Fruit fly (Drosophila melanogaster) whole organism, embryonic: ENCODE results near the gene CG17660.

Experiments used
- CG12236 ChIP-seq: fragments of 200-800 bp; sonication (Bioruptor generic); optimal IDR thresholded peaks from 2 replicates; lab custom pipeline; 2016; ENCODE audit warnings: missing biosample characterization, missing genetic modification characterization
- CG12942 ChIP-seq: fragments of 200-800 bp; sonication (Bioruptor generic); optimal IDR thresholded peaks from 3 replicates; lab custom pipeline; 2016; ENCODE audit warnings: missing biosample characterization, missing genetic modification characterization
- CG14667 ChIP-seq: fragments of 200-800 bp; sonication (Bioruptor generic); IDR thresholded peaks from 2 replicates; pipeline ENCODE4 v1.3.6; 2022; ENCODE audit warnings: missing biosample characterization, missing genetic modification characterization
- CG15479 ChIP-seq: fragments of 200-800 bp; sonication (Bioruptor generic); optimal IDR thresholded peaks from 3 replicates; lab custom pipeline; 2019; ENCODE audit warnings: missing biosample characterization, mild to moderate bottlenecking, missing genetic modification characterization, moderate library complexity
- CG16779 ChIP-seq: fragments of 200-800 bp; sonication (Bioruptor generic); IDR thresholded peaks from 2 replicates; pipeline ENCODE4 v1.3.6; 2022; ENCODE audit warnings: missing biosample characterization, missing genetic modification characterization
- CG16815 ChIP-seq: fragments of 200-800 bp; sonication (Bioruptor generic); optimal IDR thresholded peaks from 3 replicates; lab custom pipeline; 2017; ENCODE audit warnings: missing biosample characterization, mild to moderate bottlenecking, missing genetic modification characterization
- CG1832 ChIP-seq: fragments of 200-800 bp; sonication (Bioruptor generic); optimal IDR thresholded peaks from 2 replicates; lab custom pipeline; 2017; ENCODE audit warnings: missing biosample characterization, mild to moderate bottlenecking, missing genetic modification characterization, inconsistent platforms
- CG18599 ChIP-seq: fragments of 200-800 bp; sonication (Bioruptor generic); optimal IDR thresholded peaks from 3 replicates; lab custom pipeline; 2017; ENCODE audit warnings: missing biosample characterization, missing genetic modification characterization, mild to moderate bottlenecking, moderate library complexity, missing genetic modification reagents
- CG3281 ChIP-seq: fragments of 200-800 bp; sonication (Bioruptor generic); optimal IDR thresholded peaks from 3 replicates; lab custom pipeline; 2017; ENCODE audit warnings: missing biosample characterization, mild to moderate bottlenecking, missing genetic modification characterization
- CG5245 ChIP-seq: fragments of 200-800 bp; sonication (Bioruptor generic); optimal IDR thresholded peaks from 3 replicates; lab custom pipeline; 2016; ENCODE audit warnings: missing biosample characterization, missing genetic modification characterization
- CG5953 ChIP-seq: fragments of 200-800 bp; sonication (Bioruptor generic); IDR thresholded peaks from 2 replicates; pipeline ENCODE4 v1.3.6; 2022; ENCODE audit warnings: missing biosample characterization, missing genetic modification characterization
- CG7357 ChIP-seq: fragments of 200-800 bp; sonication (Bioruptor generic); IDR thresholded peaks from 3 replicates; pipeline ENCODE4 v1.3.6; 2022; ENCODE audit warnings: missing biosample characterization, missing genetic modification characterization
- CG8388 ChIP-seq: fragments of 200-800 bp; sonication (Bioruptor generic); optimal IDR thresholded peaks from 2 replicates; lab custom pipeline; 2019; ENCODE audit warnings: missing biosample characterization, mild to moderate bottlenecking, missing genetic modification characterization, moderate library complexity
- CG9215 ChIP-seq: fragments of 200-800 bp; sonication (Bioruptor generic); IDR thresholded peaks from 2 replicates; pipeline ENCODE4 v1.3.6; 2022; ENCODE audit warnings: missing biosample characterization, missing genetic modification characterization
- CG9876 ChIP-seq: fragments of 200-800 bp; sonication (Bioruptor generic); optimal IDR thresholded peaks from 2 replicates; lab custom pipeline; 2016; ENCODE audit warnings: missing biosample characterization, missing genetic modification characterization
- CTCF ChIP-seq: fragments of 200-800 bp; sonication (Bioruptor generic); optimal IDR thresholded peaks from 2 replicates; lab custom pipeline; 2017; ENCODE audit warnings: missing biosample characterization, mild to moderate bottlenecking, missing genetic modification characterization, moderate library complexity
- D19B ChIP-seq: fragments of 200-800 bp; sonication (Bioruptor generic); optimal IDR thresholded peaks from 2 replicates; lab custom pipeline; 2017; ENCODE audit warnings: missing biosample characterization, mild to moderate bottlenecking, missing genetic modification characterization
- Dref ChIP-seq: fragments of 200-800 bp; sonication (Bioruptor generic); IDR thresholded peaks from 2 replicates; pipeline ENCODE4 v1.3.6; 2022; ENCODE audit warnings: missing biosample characterization, missing genetic modification characterization
- E2f2 ChIP-seq: fragments of 200-800 bp; sonication (Bioruptor generic); IDR thresholded peaks from 2 replicates; pipeline ENCODE4 v1.3.6; 2022; ENCODE audit warnings: missing biosample characterization, missing genetic modification characterization
- Hey ChIP-seq: fragments of 200-800 bp; sonication (Bioruptor generic); optimal IDR thresholded peaks from 3 replicates; lab custom pipeline; 2018; ENCODE audit warnings: missing biosample characterization, mild to moderate bottlenecking, missing genetic modification characterization
- NC2β ChIP-seq: fragments of 200-800 bp; sonication (Bioruptor generic); optimal IDR thresholded peaks from 2 replicates; lab custom pipeline; 2016; ENCODE audit warnings: missing biosample characterization, missing genetic modification characterization
- Oli ChIP-seq: fragments of 200-800 bp; sonication (Bioruptor generic); optimal IDR thresholded peaks from 2 replicates; lab custom pipeline; 2018; ENCODE audit warnings: missing biosample characterization, mild to moderate bottlenecking, missing genetic modification characterization, moderate library complexity
- Optix ChIP-seq: fragments of 200-800 bp; sonication (Bioruptor generic); IDR thresholded peaks from 3 replicates; pipeline ENCODE4 v1.3.6; 2022; ENCODE audit warnings: missing biosample characterization, missing genetic modification characterization
- Side ChIP-seq: fragments of 200-800 bp; sonication (Bioruptor generic); optimal IDR thresholded peaks from 2 replicates; lab custom pipeline; 2016; ENCODE audit warnings: missing biosample characterization, missing genetic modification characterization
- Six4 ChIP-seq: fragments of 200-800 bp; sonication (Bioruptor generic); optimal IDR thresholded peaks from 2 replicates; lab custom pipeline; 2016; ENCODE audit warnings: missing biosample characterization, missing genetic modification characterization
- Ssrp ChIP-seq: fragments of 200-800 bp; sonication (Bioruptor generic); optimal IDR thresholded peaks from 2 replicates; lab custom pipeline; 2018; ENCODE audit warnings: missing biosample characterization, mild to moderate bottlenecking, missing genetic modification characterization, moderate library complexity
- Stat92E ChIP-seq, 3 experiments: fragments of >200 bp in 2 of 3; fragments of 200-800 bp in 1 of 3; sonication (Bioruptor generic) in 1 of 3; optimal IDR thresholded peaks; 2 replicates each; lab custom pipeline; 2017 to 2019; ENCODE audit warnings: missing biosample characterization in 3 of 3, missing genetic modification characterization in 3 of 3, mild to moderate bottlenecking in 1 of 3, moderate library complexity in 1 of 3
- cas ChIP-seq: fragments of 200-800 bp; sonication (Bioruptor generic); IDR thresholded peaks from 2 replicates; pipeline ENCODE4 v1.3.6; 2022; ENCODE audit warnings: missing biosample characterization, missing genetic modification characterization
- chm ChIP-seq: fragments of 200-800 bp; sonication (Bioruptor generic); IDR thresholded peaks from 2 replicates; pipeline ENCODE4 v1.3.6; 2022; ENCODE audit warnings: missing biosample characterization, missing genetic modification characterization
- ci ChIP-seq: fragments of 200-800 bp; sonication (Bioruptor generic); IDR thresholded peaks from 3 replicates; pipeline ENCODE4 v1.3.6; 2022; ENCODE audit warnings: missing biosample characterization, missing genetic modification characterization
- corto ChIP-seq: fragments of 200-800 bp; sonication (Bioruptor generic); optimal IDR thresholded peaks from 2 replicates; lab custom pipeline; 2016; ENCODE audit warnings: missing biosample characterization, mild to moderate bottlenecking, missing genetic modification characterization, moderate library complexity
- crc ChIP-seq: fragments of 200-800 bp; sonication (Bioruptor generic); optimal IDR thresholded peaks from 2 replicates; lab custom pipeline; 2016; ENCODE audit warnings: missing biosample characterization, missing genetic modification characterization
- croc ChIP-seq: fragments of 200-800 bp; sonication (Bioruptor generic); conservative IDR thresholded peaks from 3 replicates; pipeline ENCODE4 v1.3.6; 2022; ENCODE audit warnings: missing biosample characterization, missing genetic modification characterization
- crol ChIP-seq: fragments of 200-800 bp; sonication (Bioruptor generic); IDR thresholded peaks from 2 replicates; pipeline ENCODE4 v1.3.6; 2022; ENCODE audit warnings: missing biosample characterization, missing genetic modification characterization
- disco-r ChIP-seq: fragments of 200-800 bp; sonication (Bioruptor generic); optimal IDR thresholded peaks from 2 replicates; lab custom pipeline; 2016; ENCODE audit warnings: missing biosample characterization, missing genetic modification characterization
- ems ChIP-seq: fragments of 200-800 bp; sonication (Bioruptor generic); optimal IDR thresholded peaks from 3 replicates; lab custom pipeline; 2016; ENCODE audit warnings: missing biosample characterization, missing genetic modification characterization
- en ChIP-seq: fragments of 200-800 bp; sonication (Bioruptor generic); optimal IDR thresholded peaks from 2 replicates; lab custom pipeline; 2016; ENCODE audit warnings: missing biosample characterization, missing genetic modification characterization
- exex ChIP-seq: fragments of 200-800 bp; sonication (Bioruptor generic); optimal IDR thresholded peaks from 4 replicates; lab custom pipeline; 2018; ENCODE audit warnings: missing biosample characterization, mild to moderate bottlenecking, missing genetic modification characterization, moderate library complexity
- ftz-f1 ChIP-seq: fragments of 200-800 bp; sonication (Bioruptor generic); optimal IDR thresholded peaks from 2 replicates; lab custom pipeline; 2016; ENCODE audit warnings: missing biosample characterization, missing genetic modification characterization
- fu2 ChIP-seq: fragments of 200-800 bp; sonication (Bioruptor generic); optimal IDR thresholded peaks from 2 replicates; lab custom pipeline; 2016; ENCODE audit warnings: missing biosample characterization, missing genetic modification characterization
- gfzf ChIP-seq: fragments of 200-800 bp; sonication (Bioruptor generic); optimal IDR thresholded peaks from 2 replicates; lab custom pipeline; 2016; ENCODE audit warnings: missing biosample characterization, mild to moderate bottlenecking, missing genetic modification characterization, moderate library complexity
- grn ChIP-seq: fragments of 200-800 bp; sonication (Bioruptor generic); optimal IDR thresholded peaks from 3 replicates; lab custom pipeline; 2017; ENCODE audit warnings: missing biosample characterization, missing genetic modification characterization
- h ChIP-seq: fragments of >200 bp; optimal IDR thresholded peaks from 2 replicates; lab custom pipeline; 2017
- hbn ChIP-seq: fragments of 200-800 bp; sonication (Bioruptor generic); IDR thresholded peaks from 2 replicates; pipeline ENCODE4 v1.3.6; 2022; ENCODE audit warnings: missing biosample characterization, missing genetic modification characterization; ENCODE audit not compliant: partially characterized antibody
- kni ChIP-seq: fragments of 200-800 bp; sonication (Bioruptor generic); optimal IDR thresholded peaks from 3 replicates; lab custom pipeline; 2017; ENCODE audit warnings: mild to moderate bottlenecking, missing biosample characterization, missing genetic modification reagents, missing genetic modification characterization
- mam ChIP-seq: fragments of 200-800 bp; sonication (Bioruptor generic); optimal IDR thresholded peaks from 3 replicates; lab custom pipeline; 2016; ENCODE audit warnings: missing biosample characterization, missing genetic modification characterization
- nom ChIP-seq: fragments of 200-800 bp; sonication (Bioruptor generic); optimal IDR thresholded peaks from 2 replicates; lab custom pipeline; 2017; ENCODE audit warnings: missing biosample characterization, missing genetic modification characterization, mild to moderate bottlenecking, moderate library complexity, missing genetic modification reagents
- pros ChIP-seq: fragments of 200-800 bp; sonication (Bioruptor generic); optimal IDR thresholded peaks from 3 replicates; lab custom pipeline; 2019; ENCODE audit warnings: missing biosample characterization, mild to moderate bottlenecking, missing genetic modification characterization, moderate library complexity
- sim ChIP-seq: fragments of 200-800 bp; sonication (Bioruptor generic); IDR thresholded peaks from 2 replicates; pipeline ENCODE4 v1.3.6; 2022; ENCODE audit warnings: missing biosample characterization, missing genetic modification characterization
- slp2 ChIP-seq: fragments of 200-800 bp; sonication (Bioruptor generic); optimal IDR thresholded peaks from 2 replicates; lab custom pipeline; 2016; ENCODE audit warnings: missing biosample characterization, missing genetic modification characterization
- sna ChIP-seq: fragments of 200-800 bp; sonication (Bioruptor generic); IDR thresholded peaks from 2 replicates; pipeline ENCODE4 v1.3.6; 2022; ENCODE audit warnings: missing biosample characterization, missing genetic modification characterization; ENCODE audit not compliant: partially characterized antibody
- yki ChIP-seq: fragments of >200 bp; optimal IDR thresholded peaks from 3 replicates; lab custom pipeline; 2018

CG17660 gene

DNA sequence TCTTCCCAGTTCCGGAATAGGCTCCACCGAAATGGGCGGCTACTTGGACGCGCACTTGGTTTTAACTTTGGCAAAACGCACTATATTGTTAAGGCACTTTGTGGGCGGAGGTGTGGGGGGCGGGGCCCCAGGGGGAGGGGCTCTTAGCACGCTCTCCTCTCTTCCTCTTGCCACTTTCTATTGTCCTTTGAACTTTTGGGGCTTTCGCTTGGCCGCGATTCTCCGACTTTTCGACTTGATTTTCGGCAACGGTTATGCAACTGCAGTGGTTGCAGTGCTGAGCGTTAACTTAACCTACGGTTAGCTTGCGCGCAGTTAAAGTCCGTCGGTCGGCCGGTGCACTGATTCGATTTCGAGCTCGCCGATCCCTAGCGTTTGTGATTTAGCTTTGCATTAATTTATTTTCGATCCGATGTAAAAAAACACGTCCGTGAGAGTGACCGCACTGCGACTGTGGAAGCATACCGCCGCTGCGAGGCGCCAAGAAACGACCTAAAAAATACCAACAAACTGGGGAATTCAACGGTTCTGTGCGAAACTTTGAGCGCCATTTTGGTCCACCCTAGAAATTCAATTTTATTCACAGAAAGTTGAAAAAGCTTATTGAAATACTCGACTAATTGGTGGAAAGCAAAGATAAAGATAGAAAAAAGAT is 13.8 kb upstream of the CG17660 start, which contains the start of gene Rim2 (continued):
- TF ChIP-seq CG18599 (GFP tag; lab: Kevin White, UChicago) (peak; percentile 18), CG5953 (no peak), gfzf (GFP tag; lab: Kevin White, UChicago) (peak; percentile 100), NC2β (peak; percentile 15), CG8388 (GFP tag; lab: Kevin White, UChicago) (no peak), slp2 (GFP tag; lab: Kevin White, UChicago) (no peak), Side (GFP tag; lab: Kevin White, UChicago) (no peak), CG14667 (GFP tag; lab: Robert Waterston, UW) (no peak), kni (GFP tag; lab: Kevin White, UChicago) (no peak), Hey (tag; lab: Kevin White, UChicago) (no peak), CG9215 (GFP tag; lab: Robert Waterston, UW) (no peak), en (GFP tag; lab: Kevin White, UChicago) (no peak), Ssrp (tag; lab: Kevin White, UChicago) (no peak), fu2 (GFP tag; lab: Kevin White, UChicago) (no peak), CG5245 (no peak), Six4 (no peak), croc (GFP tag; lab: Robert Waterston, UW) (no peak), corto (no peak), disco-r (GFP tag; lab: Kevin White, UChicago) (no peak), ems (GFP tag; lab: Kevin White, UChicago) (no peak), cas (no peak), CG3281 (GFP tag; lab: Kevin White, UChicago) (peak; percentile 17), D19B (GFP tag; lab: Kevin White, UChicago) (no peak), CTCF (GFP tag; lab: Kevin White, UChicago) (peak; percentile 58), Dref (GFP tag; lab: Robert Waterston, UW) (peak; percentile 39), sna (GFP tag; lab: Robert Waterston, UW) (peak; percentile 57; the same call in 1 of the 2 replicates), CG1832 (GFP tag; lab: Kevin White, UChicago) (no peak), exex (tag; lab: Kevin White, UChicago) (peak; percentile 25), CG12236 (GFP tag; lab: Kevin White, UChicago) (no peak), crc (GFP tag; lab: Kevin White, UChicago) (no peak), CG16779 (GFP tag; lab: Robert Waterston, UW) (no peak), Optix (GFP tag; lab: Robert Waterston, UW) (no peak), CG9876 (GFP tag; lab: Kevin White, UChicago) (no peak), CG7357 (no peak), ftz-f1 (GFP tag; lab: Kevin White, UChicago) (peak; percentile 44), chm (peak; percentile 68), grn (GFP tag; lab: Kevin White, UChicago) (peak; percentile 52), Oli (tag; lab: Kevin White, UChicago) (no peak), sim (no peak), crol (GFP tag; lab: Robert Waterston, UW) (peak; percentile 49; the same call in 1 of the 2 replicates), pros (GFP tag; lab: Kevin White, UChicago) (no peak), E2f2 (GFP tag; lab: Robert Waterston, UW) (peak; percentile 84), CG16815 (GFP tag; lab: Kevin White, UChicago) (no peak), nom (GFP tag; lab: Kevin White, UChicago) (no peak), hbn (GFP tag; lab: Robert Waterston, UW) (no peak), ci (peak; percentile 57; the same call in 2 of the 3 replicates), Stat92E (GFP tag; optimal IDR thresholded peaks at IDR 0.05; lab: Kevin White, UChicago) (peak in 1 of 3 experiments; percentile 12), h (lab: Kevin White, UChicago) (no peak), CG12942 (GFP tag; lab: Kevin White, UChicago) (no peak), mam (GFP tag; lab: Kevin White, UChicago) (no peak), CG15479 (no peak), yki (lab: Kevin White, UChicago) (no peak)
